Worm (Caenorhabditis elegans) whole organism, early embryonic: Measurements from ENCODE around the gene Y49F6B.12.

Experiments
- B0310.2 ChIP-seq: sonication (generic microtip); optimal IDR thresholded peaks from 2 replicates; lab custom pipeline; 2016; ENCODE audit warnings: mild to moderate bottlenecking, missing genetic modification characterization, missing compliant biosample characterization
- F13C5.2 ChIP-seq: sonication (generic microtip); optimal IDR thresholded peaks from 2 replicates; lab custom pipeline; 2017; ENCODE audit warnings: mild to moderate bottlenecking, missing genetic modification characterization, inconsistent platforms, missing compliant biosample characterization
- aly-1 ChIP-seq: sonication (generic microtip); optimal IDR thresholded peaks from 2 replicates; lab custom pipeline; 2016; ENCODE audit warnings: missing genetic modification characterization, missing compliant biosample characterization
- ama-1 ChIP-seq: fragments of 150-350 bp; optimal IDR thresholded peaks from 2 replicates; lab custom pipeline; 2014
- ceh-13 ChIP-seq: fragments of 200-800 bp; sonication (Bioruptor generic); optimal IDR thresholded peaks from 2 replicates; lab custom pipeline; 2018; ENCODE audit warnings: mild to moderate bottlenecking, missing genetic modification characterization, missing compliant biosample characterization
- ets-7 ChIP-seq: sonication (generic microtip); optimal IDR thresholded peaks from 2 replicates; lab custom pipeline; 2016; ENCODE audit warnings: missing genotype, missing genetic modification characterization, missing compliant biosample characterization
- flt-1 ChIP-seq: fragments of 200-800 bp; sonication (Bioruptor generic); IDR thresholded peaks from 2 replicates; pipeline ENCODE4 v1.3.6; 2022; ENCODE audit warnings: missing genetic modification characterization, missing compliant biosample characterization
- hmbx-1 ChIP-seq: sonication (generic microtip); optimal IDR thresholded peaks from 2 replicates; lab custom pipeline; 2016; ENCODE audit warnings: mild to moderate bottlenecking, missing genetic modification characterization, missing compliant biosample characterization
- hmg-4 ChIP-seq: fragments of 200-800 bp; sonication (Bioruptor generic); optimal IDR thresholded peaks from 2 replicates; lab custom pipeline; 2018; ENCODE audit warnings: mild to moderate bottlenecking, missing genetic modification characterization, missing compliant biosample characterization
- scrt-1 ChIP-seq: fragments of 200-800 bp; sonication (Bioruptor generic); IDR thresholded peaks from 2 replicates; pipeline ENCODE4 v1.3.6; 2022; ENCODE audit warnings: missing genetic modification characterization, missing compliant biosample characterization
- sea-1 ChIP-seq: fragments of 200-800 bp; sonication (Bioruptor generic); conservative IDR thresholded peaks from 2 replicates; pipeline ENCODE4 v1.3.6; 2022; ENCODE audit warnings: missing genetic modification characterization, missing compliant biosample characterization
- tbx-37 ChIP-seq: fragments of 200-800 bp; sonication (Bioruptor generic); conservative IDR thresholded peaks from 2 replicates; pipeline ENCODE4 v1.3.6; 2022; ENCODE audit warnings: missing genetic modification reagents, missing genetic modification characterization, missing compliant biosample characterization
- tra-4 ChIP-seq: sonication (generic microtip); optimal IDR thresholded peaks from 2 replicates; lab custom pipeline; 2017; ENCODE audit warnings: missing genetic modification characterization, missing compliant biosample characterization

DNA sequence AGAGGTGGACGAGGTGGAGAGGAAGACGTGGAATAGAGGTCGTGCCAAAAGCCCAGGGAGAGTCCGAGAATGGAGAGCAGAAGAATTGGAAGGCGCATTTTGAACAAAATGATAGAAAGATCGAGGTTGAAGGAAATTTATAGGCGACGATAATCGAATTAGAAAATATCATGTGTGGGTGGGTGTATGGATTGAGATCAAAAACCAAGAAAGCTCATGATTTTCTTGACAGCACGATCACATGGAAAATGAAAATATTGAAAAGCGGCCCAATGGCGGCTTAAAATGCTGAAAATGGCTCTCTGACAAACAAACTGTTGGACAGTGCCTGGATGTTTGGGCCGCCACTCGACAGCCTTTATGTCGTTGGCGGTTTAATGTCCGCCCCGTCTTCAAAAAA, 9.1 kb downstream of the Y49F6B.12 start, which contains the start of gene C16C8.9:
- TF ChIP-seq ama-1 (lab: Kevin White, UChicago), result no peak
- TF ChIP-seq aly-1 (tag; lab: Kevin White, UChicago), result no peak
- TF ChIP-seq hmbx-1, result no peak
- no peak for TF ChIP-seq tbx-37 (GFP tag; lab: Robert Waterston, UW)
- TF ChIP-seq sea-1, result no peak
- TF ChIP-seq ets-7, result no peak
- TF ChIP-seq scrt-1, result no peak
- no peak for TF ChIP-seq F13C5.2
- TF ChIP-seq ceh-13 (GFP tag; lab: Kevin White, UChicago), result no peak
- no peak for TF ChIP-seq flt-1 (GFP tag; lab: Robert Waterston, UW)
- no peak for TF ChIP-seq tra-4
- TF ChIP-seq B0310.2 (tag; lab: Kevin White, UChicago), result no peak
- no peak for TF ChIP-seq hmg-4 (GFP tag; lab: Kevin White, UChicago)
